Worm (Caenorhabditis elegans) whole organism, young adult: ENCODE data around the gene Y50D4A.1.

Experiments used
- B0035.1 ChIP-seq: sonication (generic microtip); optimal IDR thresholded peaks from 2 replicates; lab custom pipeline; 2016; ENCODE audit warnings: missing genetic modification characterization, mild to moderate bottlenecking, missing compliant biosample characterization, missing genotype, missing genetic modification reagents
- B0261.1 ChIP-seq: sonication (generic microtip); optimal IDR thresholded peaks from 2 replicates; lab custom pipeline; 2016; ENCODE audit warnings: mild to moderate bottlenecking, missing genetic modification characterization, moderate library complexity, missing compliant biosample characterization
- C06A6.2 ChIP-seq: fragments of 200-800 bp; sonication (Bioruptor generic); conservative IDR thresholded peaks from 2 replicates; pipeline ENCODE4 v1.3.6; 2022; ENCODE audit warnings: missing genetic modification characterization, missing compliant biosample characterization
- C17E4.6 ChIP-seq: fragments of 200-800 bp; sonication (Bioruptor generic); IDR thresholded peaks from 2 replicates; pipeline ENCODE4 v1.3.6; 2022; ENCODE audit warnings: missing genetic modification reagents, missing genetic modification characterization, missing compliant biosample characterization
- F10E7.11 ChIP-seq: sonication (generic microtip); optimal IDR thresholded peaks from 2 replicates; lab custom pipeline; 2017; ENCODE audit warnings: mild to moderate bottlenecking, missing genetic modification characterization, moderate library complexity, missing compliant biosample characterization
- F23B12.7 ChIP-seq: sonication (generic microtip); optimal IDR thresholded peaks from 2 replicates; lab custom pipeline; 2017; ENCODE audit warnings: missing genetic modification characterization, mild to moderate bottlenecking, missing compliant biosample characterization, antibody characterized with exemption, moderate library complexity; ENCODE audit not compliant: insufficient read depth
- F49E8.2 ChIP-seq: sonication (generic microtip); optimal IDR thresholded peaks from 3 replicates; lab custom pipeline; 2017; ENCODE audit warnings: missing genetic modification characterization, mild to moderate bottlenecking, missing compliant biosample characterization, antibody characterized with exemption, moderate library complexity; ENCODE audit not compliant: insufficient read depth
- Y79H2A.3 ChIP-seq: fragments of 200-800 bp; sonication (Bioruptor generic); conservative IDR thresholded peaks from 2 replicates; pipeline ENCODE4 v1.3.6; 2022; ENCODE audit warnings: missing genetic modification reagents, missing genetic modification characterization, missing compliant biosample characterization
- ama-1 ChIP-seq, 3 experiments: fragments of 150-350 bp in 1 of 3; sonication (generic microtip) in 2 of 3; optimal IDR thresholded peaks; 2 replicates each; lab custom pipeline; 2014 to 2018; ENCODE audit warnings: missing biosample characterization in 2 of 3, missing genetic modification characterization in 2 of 3, missing genetic modification reagents in 2 of 3
- aptf-3 ChIP-seq: fragments of 200-800 bp; sonication (Bioruptor generic); IDR thresholded peaks from 2 replicates; pipeline ENCODE4 v1.3.6; 2022; ENCODE audit warnings: missing genetic modification characterization, missing compliant biosample characterization
- attf-3 ChIP-seq: fragments of 200-800 bp; sonication (Bioruptor generic); conservative IDR thresholded peaks from 2 replicates; pipeline ENCODE4 v1.3.6; 2022; ENCODE audit warnings: missing genetic modification reagents, missing genetic modification characterization, missing compliant biosample characterization
- attf-5 ChIP-seq: fragments of 200-800 bp; sonication (Bioruptor generic); optimal IDR thresholded peaks from 2 replicates; lab custom pipeline; 2018; ENCODE audit warnings: mild to moderate bottlenecking, missing genetic modification characterization, missing compliant biosample characterization
- bed-2 ChIP-seq: fragments of 200-800 bp; sonication (Bioruptor generic); IDR thresholded peaks from 2 replicates; pipeline ENCODE4 v1.3.6; 2022; ENCODE audit warnings: missing genetic modification reagents, missing genetic modification characterization, missing compliant biosample characterization
- cebp-2 ChIP-seq: fragments of 200-800 bp; sonication (Bioruptor generic); IDR thresholded peaks from 2 replicates; pipeline ENCODE4 v1.3.6; 2022; ENCODE audit warnings: missing genetic modification characterization, missing compliant biosample characterization
- hrde-1 ChIP-seq: sonication (generic microtip); optimal IDR thresholded peaks from 2 replicates; lab custom pipeline; 2016; ENCODE audit warnings: missing genetic modification characterization, mild to moderate bottlenecking, missing compliant biosample characterization, moderate library complexity, missing genotype, missing genetic modification reagents, borderline replicate concordance
- let-607 ChIP-seq, 2 experiments: fragments of 200-800 bp in 1 of 2; sonication (Bioruptor generic) in 1 of 2; sonication (generic microtip) in 1 of 2; optimal IDR thresholded peaks; 2 replicates each; lab custom pipeline; 2016 to 2018; ENCODE audit warnings: mild to moderate bottlenecking in 2 of 2, missing compliant biosample characterization in 2 of 2, missing genetic modification characterization in 2 of 2, moderate library complexity in 2 of 2, missing genotype in 1 of 2
- madf-10 ChIP-seq: sonication (generic microtip); optimal IDR thresholded peaks from 2 replicates; lab custom pipeline; 2016; ENCODE audit warnings: mild to moderate bottlenecking, missing genetic modification characterization, missing compliant biosample characterization
- madf-6 ChIP-seq: fragments of 200-800 bp; sonication (Bioruptor generic); IDR thresholded peaks from 2 replicates; pipeline ENCODE4 v1.3.6; 2022; ENCODE audit warnings: missing genetic modification reagents, missing genetic modification characterization, missing compliant biosample characterization
- mcd-1 ChIP-seq: fragments of 200-800 bp; sonication (Bioruptor generic); IDR thresholded peaks from 2 replicates; pipeline ENCODE4 v1.3.6; 2022; ENCODE audit warnings: missing genetic modification reagents, missing genetic modification characterization, missing compliant biosample characterization
- mel-28 ChIP-seq: sonication (generic microtip); optimal IDR thresholded peaks from 2 replicates; lab custom pipeline; 2016; ENCODE audit warnings: borderline replicate concordance, mild to moderate bottlenecking, missing genetic modification characterization, missing compliant biosample characterization
- nhr-120 ChIP-seq: fragments of 200-800 bp; sonication (Bioruptor generic); IDR thresholded peaks from 2 replicates; pipeline ENCODE4 v1.3.6; 2022; ENCODE audit warnings: missing genetic modification characterization, missing compliant biosample characterization
- nhr-27 ChIP-seq: fragments of 200-800 bp; sonication (Bioruptor generic); optimal IDR thresholded peaks from 2 replicates; lab custom pipeline; 2018; ENCODE audit warnings: mild to moderate bottlenecking, missing genetic modification characterization, moderate library complexity, missing compliant biosample characterization
- nhr-80 ChIP-seq: sonication (generic microtip); optimal IDR thresholded peaks from 2 replicates; lab custom pipeline; 2016; ENCODE audit warnings: missing genetic modification characterization, missing compliant biosample characterization
- repo-1 ChIP-seq: sonication (generic microtip); optimal IDR thresholded peaks from 2 replicates; lab custom pipeline; 2017; ENCODE audit warnings: mild to moderate bottlenecking, missing genetic modification characterization, missing compliant biosample characterization
- sea-2 ChIP-seq: fragments of 200-800 bp; sonication (Bioruptor generic); IDR thresholded peaks from 2 replicates; pipeline ENCODE4 v1.3.6; 2022; ENCODE audit warnings: missing genetic modification characterization, missing compliant biosample characterization
- snpc-1.1 ChIP-seq: sonication (generic microtip); optimal IDR thresholded peaks from 2 replicates; lab custom pipeline; 2017; ENCODE audit warnings: missing genetic modification characterization, mild to moderate bottlenecking, missing compliant biosample characterization, antibody characterized with exemption, moderate library complexity, missing genotype, missing genetic modification reagents; ENCODE audit not compliant: insufficient read depth
- somi-1 ChIP-seq: fragments of 200-800 bp; sonication (Bioruptor generic); optimal IDR thresholded peaks from 2 replicates; lab custom pipeline; 2018; ENCODE audit warnings: mild to moderate bottlenecking, missing genetic modification characterization, missing compliant biosample characterization
- tbx-9 ChIP-seq: sonication (generic microtip); optimal IDR thresholded peaks from 2 replicates; lab custom pipeline; 2016; ENCODE audit warnings: borderline replicate concordance, missing genetic modification characterization, inconsistent platforms, missing compliant biosample characterization
- tlf-1 ChIP-seq: fragments of 200-800 bp; sonication (Bioruptor generic); optimal IDR thresholded peaks from 2 replicates; lab custom pipeline; 2018; ENCODE audit warnings: mild to moderate bottlenecking, missing genetic modification characterization, missing compliant biosample characterization
- zfh-2 ChIP-seq: fragments of 200-800 bp; sonication (Bioruptor generic); conservative IDR thresholded peaks from 2 replicates; pipeline ENCODE4 v1.3.6; 2022; ENCODE audit warnings: missing genetic modification reagents, missing genetic modification characterization, missing compliant biosample characterization
- ztf-18 ChIP-seq: sonication (generic microtip); optimal IDR thresholded peaks from 2 replicates; lab custom pipeline; 2016; ENCODE audit warnings: missing genotype, mild to moderate bottlenecking, missing genetic modification characterization, missing compliant biosample characterization
- ztf-25 ChIP-seq: fragments of 200-800 bp; sonication (Bioruptor generic); IDR thresholded peaks from 2 replicates; pipeline ENCODE4 v1.3.6; 2022; ENCODE audit warnings: missing genetic modification reagents, missing genetic modification characterization, missing compliant biosample characterization
- ztf-6 ChIP-seq: fragments of 200-800 bp; sonication (Bioruptor generic); IDR thresholded peaks from 2 replicates; pipeline ENCODE4 v1.3.6; 2022; ENCODE audit warnings: missing genetic modification reagents, missing genetic modification characterization, missing compliant biosample characterization

Y50D4A.1 gene

DNA sequence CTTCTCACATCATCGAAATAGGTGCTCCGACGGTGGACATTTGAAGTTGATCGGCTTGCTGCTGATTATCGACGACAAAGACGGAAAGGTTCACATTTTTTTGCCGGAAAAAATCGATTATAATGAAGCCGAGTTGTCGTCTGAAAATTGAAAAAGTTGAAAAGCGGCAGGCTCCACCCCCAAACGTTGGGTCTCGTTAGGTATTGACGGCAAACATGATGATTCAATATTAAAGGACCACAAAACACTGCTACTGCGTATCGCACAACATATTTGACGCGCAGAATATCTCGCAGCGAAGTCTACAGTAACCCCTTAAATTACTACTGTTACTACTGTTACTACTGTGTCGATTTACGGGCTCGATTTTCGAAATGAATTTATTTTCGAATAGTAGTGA, 49.4 kb upstream of the Y50D4A.1 start (continued):
- TF ChIP-seq ztf-25 (GFP tag; lab: Robert Waterston, UW): no peak
- TF ChIP-seq let-607 (tag; optimal IDR thresholded peaks at IDR 0.05; lab: Kevin White, UChicago): no peak
- no peak for TF ChIP-seq somi-1 (GFP tag; lab: Kevin White, UChicago)
- TF ChIP-seq nhr-27: peak; percentile 45
- peak; percentile 88; the same call in 1 of the 2 replicates for TF ChIP-seq nhr-120 (GFP tag; lab: Robert Waterston, UW)
- peak; percentile 73 for TF ChIP-seq B0035.1
- peak; percentile 56 for TF ChIP-seq mel-28 (tag; lab: Kevin White, UChicago)
- TF ChIP-seq tlf-1 (GFP tag; lab: Kevin White, UChicago): peak; percentile 62
- no peak for TF ChIP-seq cebp-2 (GFP tag; lab: Robert Waterston, UW)
- TF ChIP-seq madf-10 (tag; lab: Kevin White, UChicago): no peak
- no peak for TF ChIP-seq F49E8.2 (tag; lab: Kevin White, UChicago)
- no peak; the same call in none of the 2 replicates for TF ChIP-seq madf-6 (GFP tag; lab: Robert Waterston, UW)
- peak; percentile 55 for TF ChIP-seq ama-1 (optimal IDR thresholded peaks at IDR 0.05; lab: Kevin White, UChicago)
- no peak for TF ChIP-seq ama-1 (GFP tag; optimal IDR thresholded peaks at IDR 0.05; lab: Kevin White, UChicago)
- TF ChIP-seq F10E7.11 (tag; lab: Kevin White, UChicago): peak; percentile 69
- TF ChIP-seq attf-5: no peak
- TF ChIP-seq Y79H2A.3: no peak
- TF ChIP-seq mcd-1: 0 out of 2 replicates have a peak, but pooled peaks have one; percentile 22
- TF ChIP-seq bed-2 (GFP tag; lab: Robert Waterston, UW): no peak
- TF ChIP-seq B0261.1 (tag; lab: Kevin White, UChicago): no peak
- TF ChIP-seq F23B12.7 (tag; lab: Kevin White, UChicago): no peak
- no peak for TF ChIP-seq aptf-3 (GFP tag; lab: Robert Waterston, UW)

- TF ChIP-seq ztf-18: no peak
- no peak for TF ChIP-seq C06A6.2 (GFP tag; lab: Robert Waterston, UW)
- TF ChIP-seq attf-3 (GFP tag; lab: Robert Waterston, UW): no peak
- no peak for TF ChIP-seq F10E7.11 (tag; lab: Kevin White, UChicago)
- TF ChIP-seq nhr-80 (tag; lab: Kevin White, UChicago): no peak
- no peak for TF ChIP-seq sea-2 (GFP tag; lab: Robert Waterston, UW)
- no peak for TF ChIP-seq hrde-1
- no peak for TF ChIP-seq repo-1
- TF ChIP-seq ztf-6 (GFP tag; lab: Robert Waterston, UW): no peak
- TF ChIP-seq tbx-9: no peak
- TF ChIP-seq snpc-1.1 (tag; lab: Kevin White, UChicago): no peak
Measured at ce11 chrV:1160716-1161115, 47.0 kb upstream of the Y50D4A.1 start.

DNA sequence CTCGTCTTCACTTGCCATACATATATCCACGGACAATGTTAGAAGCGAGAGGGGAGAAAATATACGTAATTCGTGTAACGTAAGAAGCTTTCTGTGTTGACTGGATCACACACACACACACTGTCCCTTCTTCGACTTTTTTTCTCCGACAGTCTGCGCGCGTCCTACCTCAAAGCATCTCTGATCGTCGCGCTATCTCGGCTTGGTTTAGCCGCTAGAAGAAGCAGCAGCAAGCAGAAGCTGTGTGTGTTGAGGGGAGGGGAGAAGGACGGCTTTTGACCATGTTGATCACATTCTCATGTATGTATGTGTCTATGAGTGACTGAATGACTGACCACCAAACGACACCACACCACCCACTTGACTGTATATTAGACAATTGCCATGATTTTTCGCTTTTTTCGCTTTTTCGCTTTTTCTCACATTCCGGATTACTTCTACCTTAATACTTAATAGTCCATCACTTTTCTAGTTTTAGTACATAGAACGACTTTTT, 43.4 kb upstream of the Y50D4A.1 start, which contains the start of gene T21H3.5:
Gene T21H3.5, minus strand, starts transcription at position 98 of the 496 bp plus-strand sequence.
- no peak for TF ChIP-seq C17E4.6 (GFP tag; lab: Robert Waterston, UW)
- 0 out of 2 replicates have a peak, but pooled peaks have one; percentile 22 for TF ChIP-seq zfh-2 (GFP tag; lab: Robert Waterston, UW)
